Worm (Caenorhabditis elegans): Measurements from ENCODE around the gene moc-2.

The moc-2 gene

DNA sequence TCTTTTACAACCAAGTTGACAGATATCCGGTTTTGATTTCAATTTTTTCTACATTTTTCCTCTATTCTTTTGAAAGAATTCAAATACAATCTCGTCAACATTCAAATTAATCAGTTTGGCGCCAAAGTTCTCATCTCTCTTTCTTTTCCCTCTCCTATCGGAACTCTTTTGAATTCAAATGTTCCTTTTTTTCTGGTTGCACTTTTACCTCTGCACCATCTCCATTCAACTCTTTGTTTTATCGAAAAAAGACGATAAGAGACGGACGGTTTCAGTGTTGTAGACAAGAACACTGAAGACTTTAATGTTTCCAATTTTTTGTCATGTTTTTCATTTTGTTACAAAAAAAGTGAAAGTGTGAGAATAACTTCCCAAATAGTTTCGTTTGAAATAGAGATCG lies 28.0 kb downstream of the moc-2 start:
- TF ChIP-seq med-1 (GFP tag; optimal IDR thresholded peaks at IDR 0.05; ENCODE audit: insufficient read depth) (no peak), tab-1 (GFP tag; IDR thresholded peaks at IDR 0.05) (no peak), klf-2 (GFP tag; conservative IDR thresholded peaks at IDR 0.05) (no peak), flt-1 (GFP tag; IDR thresholded peaks at IDR 0.05) (no peak), ref-1 (GFP tag; conservative IDR thresholded peaks at IDR 0.05) (no peak), ztf-29 (GFP tag; IDR thresholded peaks at IDR 0.05) (no peak), cog-1 (tag; optimal IDR thresholded peaks at IDR 0.05) (no peak), T22C8.4 (GFP tag; IDR thresholded peaks at IDR 0.05) (no peak), ztf-23 (GFP tag; IDR thresholded peaks at IDR 0.05) (no peak)

DNA sequence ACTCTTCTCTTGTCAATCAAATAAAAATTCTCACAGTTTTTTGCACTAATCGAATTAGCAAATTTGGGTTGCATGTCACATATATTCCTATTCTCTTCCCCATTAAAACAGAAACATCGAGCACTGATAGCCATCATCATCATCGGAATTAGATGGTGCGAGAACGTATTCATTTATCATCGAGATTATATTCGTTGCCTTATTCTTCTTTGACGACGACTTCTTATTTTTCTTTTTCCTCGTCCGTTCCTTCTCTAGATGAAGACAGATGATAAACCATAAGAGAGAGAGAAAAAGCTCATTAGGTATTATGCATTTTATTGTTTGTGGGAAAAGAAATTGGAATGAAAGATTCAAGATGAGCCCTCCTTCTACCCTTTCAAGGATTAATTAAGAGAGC lies 32.8 kb downstream of the moc-2 start:
- TF ChIP-seq ref-1 (GFP tag; conservative IDR thresholded peaks at IDR 0.05) (no peak), ztf-23 (GFP tag; IDR thresholded peaks at IDR 0.05) (no peak), flt-1 (GFP tag; IDR thresholded peaks at IDR 0.05) (no peak), klf-2 (GFP tag; conservative IDR thresholded peaks at IDR 0.05) (no peak), T22C8.4 (GFP tag; IDR thresholded peaks at IDR 0.05) (no peak), med-1 (GFP tag; optimal IDR thresholded peaks at IDR 0.05; ENCODE audit: insufficient read depth) (no peak), tab-1 (GFP tag; IDR thresholded peaks at IDR 0.05) (no peak)

DNA sequence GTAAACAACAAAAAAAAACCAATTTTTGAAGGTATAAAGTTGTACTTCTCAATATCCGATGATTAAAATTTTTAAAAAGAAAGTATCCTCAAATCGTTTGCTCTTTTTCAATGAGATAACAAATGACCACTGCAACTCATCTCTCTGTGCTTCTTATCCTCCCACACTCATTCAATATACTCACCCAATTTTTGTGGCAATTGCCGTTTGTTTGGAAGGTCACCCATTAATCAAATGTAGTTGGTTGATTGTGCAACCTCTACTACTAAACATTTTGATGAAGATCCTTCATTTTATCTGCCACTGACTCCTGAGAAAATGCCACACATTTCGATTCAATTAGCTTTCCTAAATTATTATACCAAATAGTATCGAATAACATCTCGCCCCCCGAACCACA lies 36.3 kb downstream of the moc-2 start:
- no peak for TF ChIP-seq klf-2 (GFP tag; conservative IDR thresholded peaks at IDR 0.05)
- TF ChIP-seq ztf-29 (GFP tag; IDR thresholded peaks at IDR 0.05) = no peak
- no peak for TF ChIP-seq ref-1 (GFP tag; conservative IDR thresholded peaks at IDR 0.05)
- no peak for TF ChIP-seq tab-1 (GFP tag; IDR thresholded peaks at IDR 0.05)
- TF ChIP-seq flt-1 (GFP tag; IDR thresholded peaks at IDR 0.05) = no peak
- no peak for TF ChIP-seq med-1 (GFP tag; optimal IDR thresholded peaks at IDR 0.05; ENCODE audit: insufficient read depth)
- no peak for TF ChIP-seq cog-1 (tag; optimal IDR thresholded peaks at IDR 0.05)
- no peak for TF ChIP-seq ztf-23 (GFP tag; IDR thresholded peaks at IDR 0.05)
- no peak for TF ChIP-seq T22C8.4 (GFP tag; IDR thresholded peaks at IDR 0.05)

DNA sequence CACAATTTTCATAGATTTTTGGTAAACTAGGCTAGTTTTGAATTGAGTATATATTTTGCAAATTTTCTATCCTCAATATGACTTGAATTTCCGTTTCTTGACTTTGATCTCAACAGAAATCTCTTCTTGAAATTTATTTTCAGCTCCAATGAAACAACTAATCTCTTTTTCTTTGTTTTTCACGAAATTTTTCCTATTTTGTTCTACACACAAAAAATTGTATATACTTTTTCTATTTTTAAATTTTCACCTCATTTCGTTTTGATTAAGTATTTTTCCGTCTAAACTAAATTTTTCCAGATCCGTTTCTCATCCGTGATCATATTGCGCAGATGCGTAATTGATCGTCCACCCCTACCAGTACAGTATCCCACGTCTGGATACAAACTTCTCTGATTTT lies 39.2 kb downstream of the moc-2 start, which contains the start of gene unc-83:
Gene unc-83, plus strand, starts transcription at position 301 of the 400 bp plus-strand sequence.
- TF ChIP-seq cog-1 (tag; optimal IDR thresholded peaks at IDR 0.05) (no peak), tab-1 (GFP tag; IDR thresholded peaks at IDR 0.05) (no peak), T22C8.4 (GFP tag; IDR thresholded peaks at IDR 0.05) (no peak), ztf-23 (GFP tag; IDR thresholded peaks at IDR 0.05) (no peak), klf-2 (GFP tag; conservative IDR thresholded peaks at IDR 0.05) (no peak), ref-1 (GFP tag; conservative IDR thresholded peaks at IDR 0.05) (no peak), med-1 (GFP tag; optimal IDR thresholded peaks at IDR 0.05; ENCODE audit: insufficient read depth) (no peak), ztf-29 (GFP tag; IDR thresholded peaks at IDR 0.05) (no peak), flt-1 (GFP tag; IDR thresholded peaks at IDR 0.05) (no peak)

DNA sequence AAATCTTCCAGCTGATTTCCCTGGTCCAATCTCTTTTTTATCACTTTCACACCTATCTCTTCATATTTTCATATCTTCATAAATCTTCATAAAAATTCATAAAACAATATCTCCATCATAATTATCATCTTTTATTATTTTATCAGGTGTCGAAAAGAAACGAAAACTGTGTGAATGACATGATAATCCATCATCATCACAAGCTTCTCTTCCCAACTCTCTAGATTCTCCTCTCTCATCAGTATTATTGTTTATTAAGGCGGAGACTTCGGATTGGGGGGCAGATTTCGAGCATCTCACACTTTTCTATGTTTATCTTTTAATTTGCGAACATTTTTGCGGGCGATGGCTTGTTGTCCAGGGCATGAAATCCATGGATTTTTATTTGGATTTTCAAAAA lies 39.7 kb downstream of the moc-2 start:
- TF ChIP-seq tab-1 (GFP tag; IDR thresholded peaks at IDR 0.05) (no peak), med-1 (GFP tag; optimal IDR thresholded peaks at IDR 0.05; ENCODE audit: insufficient read depth) (no peak), flt-1 (GFP tag; IDR thresholded peaks at IDR 0.05) (no peak), cog-1 (tag; optimal IDR thresholded peaks at IDR 0.05) (no peak)

DNA sequence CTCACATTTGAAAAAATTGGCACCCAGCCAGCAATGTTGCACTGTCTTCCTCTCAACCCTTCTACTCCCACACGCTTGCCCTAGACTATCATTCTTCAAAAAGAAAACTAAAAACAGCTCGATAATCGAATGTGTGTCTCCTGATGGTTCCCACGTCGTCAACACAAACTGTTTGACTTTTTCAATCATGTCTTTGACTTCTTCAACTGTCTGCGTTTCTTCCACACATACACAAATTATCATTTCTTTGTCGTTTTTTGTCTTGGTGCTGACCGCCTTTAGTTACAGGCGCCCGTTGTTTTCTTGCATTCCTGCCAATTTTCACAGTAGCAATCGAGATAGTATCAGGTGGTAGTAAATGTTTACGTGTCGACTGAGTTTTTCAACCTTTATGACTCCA lies 41.4 kb downstream of the moc-2 start:
- TF ChIP-seq med-1 (GFP tag; optimal IDR thresholded peaks at IDR 0.05; ENCODE audit: insufficient read depth) (no peak), T22C8.4 (GFP tag; IDR thresholded peaks at IDR 0.05) (no peak), tab-1 (GFP tag; IDR thresholded peaks at IDR 0.05) (no peak), ztf-29 (GFP tag; IDR thresholded peaks at IDR 0.05) (no peak), ref-1 (GFP tag; conservative IDR thresholded peaks at IDR 0.05) (no peak), flt-1 (GFP tag; IDR thresholded peaks at IDR 0.05) (no peak), cog-1 (tag; optimal IDR thresholded peaks at IDR 0.05) (no peak), ztf-23 (GFP tag; IDR thresholded peaks at IDR 0.05) (no peak), klf-2 (GFP tag; conservative IDR thresholded peaks at IDR 0.05) (no peak)

DNA sequence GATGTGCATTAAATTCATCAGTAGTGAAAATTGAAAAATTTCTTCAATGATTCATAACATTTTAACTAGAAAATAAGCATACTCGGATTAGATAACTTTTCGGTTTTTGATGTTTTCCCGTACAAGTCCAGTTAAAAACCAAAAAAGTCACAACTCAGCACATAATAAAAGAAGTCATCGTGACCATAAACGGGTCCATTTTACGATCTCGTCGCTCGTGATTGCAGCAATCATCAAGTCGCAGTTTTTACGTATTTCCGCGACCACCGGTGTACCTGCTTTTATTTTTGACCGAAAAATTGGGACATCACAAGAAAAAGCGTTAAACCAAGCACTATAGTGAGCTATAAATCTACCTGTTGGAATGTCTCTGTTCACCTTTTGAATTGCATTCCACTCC lies 42.7 kb downstream of the moc-2 start:
- TF ChIP-seq flt-1 (GFP tag; IDR thresholded peaks at IDR 0.05) (no peak), ref-1 (GFP tag; conservative IDR thresholded peaks at IDR 0.05) (no peak)

DNA sequence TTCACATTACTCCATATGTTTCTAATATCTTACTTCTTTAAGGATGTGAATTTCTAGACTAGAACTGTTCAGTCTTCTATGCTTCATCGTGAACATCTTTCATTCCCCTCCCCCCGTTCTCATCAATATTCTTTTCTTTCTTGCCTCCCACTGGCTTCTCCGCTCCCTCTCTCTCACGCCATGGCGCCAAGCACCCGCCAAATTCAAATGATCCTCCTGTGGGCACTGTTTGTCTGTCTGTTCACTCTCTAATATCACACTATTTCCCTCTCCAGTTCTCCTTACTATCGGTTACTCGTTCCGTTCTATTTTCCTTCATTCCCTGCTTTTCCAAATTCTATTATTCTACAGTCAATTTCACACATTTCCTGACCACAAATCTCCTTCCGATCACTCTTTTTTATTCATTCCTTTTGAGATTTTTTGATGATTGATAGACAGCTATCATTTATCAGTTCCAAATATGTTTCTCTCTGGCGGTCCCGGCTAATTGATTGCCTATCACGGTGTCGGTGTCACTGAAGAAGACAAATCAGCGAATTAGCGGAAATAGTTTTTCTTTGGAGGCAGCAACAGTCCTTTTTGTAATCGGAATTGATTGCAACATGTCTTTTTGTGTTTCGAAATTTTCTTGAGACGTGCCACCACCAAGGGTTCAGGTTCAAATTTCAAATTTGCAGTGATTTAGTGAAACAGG lies 45.5 kb downstream of the moc-2 start:
- TF ChIP-seq ref-1 (GFP tag; conservative IDR thresholded peaks at IDR 0.05) = no peak
- TF ChIP-seq tab-1 (GFP tag; IDR thresholded peaks at IDR 0.05) = no peak
- TF ChIP-seq T22C8.4 (GFP tag; IDR thresholded peaks at IDR 0.05) = no peak
- no peak for TF ChIP-seq med-1 (GFP tag; optimal IDR thresholded peaks at IDR 0.05; ENCODE audit: insufficient read depth)
- no peak for TF ChIP-seq ztf-23 (GFP tag; IDR thresholded peaks at IDR 0.05)
- TF ChIP-seq klf-2 (GFP tag; conservative IDR thresholded peaks at IDR 0.05) = no peak
- TF ChIP-seq flt-1 (GFP tag; IDR thresholded peaks at IDR 0.05) = no peak
- TF ChIP-seq ztf-29 (GFP tag; IDR thresholded peaks at IDR 0.05) = no peak
- no peak for TF ChIP-seq cog-1 (tag; optimal IDR thresholded peaks at IDR 0.05)

DNA sequence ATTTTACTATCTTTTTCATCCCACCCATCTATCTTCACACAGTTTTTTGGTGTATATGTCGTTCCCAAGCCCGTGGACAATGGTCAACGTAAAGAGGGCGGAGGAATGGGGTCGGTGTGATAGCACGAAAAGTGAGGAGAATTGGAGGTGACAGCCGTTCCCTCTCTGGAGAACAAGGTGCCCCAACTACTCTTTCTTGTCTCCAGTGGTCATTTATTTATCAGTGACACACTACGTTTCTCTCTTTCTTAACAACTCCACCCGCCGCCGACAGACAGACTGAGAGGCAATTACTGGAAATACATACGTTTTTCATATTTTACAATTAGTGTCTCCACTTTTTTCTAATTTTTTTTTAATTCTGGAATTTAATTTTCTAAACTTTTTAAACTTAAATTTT lies 47.1 kb downstream of the moc-2 start:
- TF ChIP-seq flt-1 (GFP tag; IDR thresholded peaks at IDR 0.05) = no peak
- no peak for TF ChIP-seq ref-1 (GFP tag; conservative IDR thresholded peaks at IDR 0.05)
- no peak for TF ChIP-seq T22C8.4 (GFP tag; IDR thresholded peaks at IDR 0.05)
- TF ChIP-seq tab-1 (GFP tag; IDR thresholded peaks at IDR 0.05) = no peak
- no peak for TF ChIP-seq ztf-29 (GFP tag; IDR thresholded peaks at IDR 0.05)
- no peak for TF ChIP-seq ztf-23 (GFP tag; IDR thresholded peaks at IDR 0.05)
- TF ChIP-seq cog-1 (tag; optimal IDR thresholded peaks at IDR 0.05) = no peak
- no peak for TF ChIP-seq klf-2 (GFP tag; conservative IDR thresholded peaks at IDR 0.05)
- no peak for TF ChIP-seq med-1 (GFP tag; optimal IDR thresholded peaks at IDR 0.05; ENCODE audit: insufficient read depth)

DNA sequence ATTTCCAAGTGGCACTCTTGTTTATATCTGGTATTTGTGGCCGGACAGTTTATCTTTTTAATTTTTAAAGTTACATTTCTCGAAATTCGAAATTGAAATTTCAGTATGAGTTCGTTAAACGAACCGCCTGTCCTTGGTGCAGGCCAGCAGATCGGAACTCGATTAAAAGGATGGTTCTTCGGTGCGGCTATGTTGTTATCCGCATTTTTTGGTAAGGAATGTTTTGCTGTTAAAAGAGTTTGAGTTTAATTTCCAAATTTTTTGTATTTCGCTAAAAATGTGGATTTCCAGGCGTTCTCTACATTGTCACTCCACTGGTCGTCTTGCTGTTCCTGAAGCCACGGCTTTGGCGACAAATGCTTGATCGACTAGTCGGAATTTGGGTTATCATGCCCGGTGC lies 50.9 kb downstream of the moc-2 start, which contains the start of gene acl-9:
Gene acl-9, plus strand, starts transcription at position 105 of the 400 bp plus-strand sequence.
- TF ChIP-seq med-1 (GFP tag; optimal IDR thresholded peaks at IDR 0.05; ENCODE audit: insufficient read depth) = no peak
- TF ChIP-seq klf-2 (GFP tag; conservative IDR thresholded peaks at IDR 0.05) = no peak
- no peak for TF ChIP-seq T22C8.4 (GFP tag; IDR thresholded peaks at IDR 0.05)
- no peak for TF ChIP-seq cog-1 (tag; optimal IDR thresholded peaks at IDR 0.05)

Measured in whole organism, midembryonic.